Worm (Caenorhabditis elegans) whole organism, L2 larva: Measurements from ENCODE around the gene pitr-4.

Source experiments
- C34F6.9 ChIP-seq: fragments of 150-350 bp; optimal IDR thresholded peaks from 2 replicates; lab custom pipeline; 2014; ENCODE audit warnings: missing biosample characterization, missing genetic modification characterization
- F13H6.1 ChIP-seq: sonication (generic microtip); optimal IDR thresholded peaks from 2 replicates; lab custom pipeline; 2016; ENCODE audit warnings: missing genetic modification characterization, missing compliant biosample characterization
- R02D3.7 ChIP-seq: fragments of 150-350 bp; optimal IDR thresholded peaks from 2 replicates; lab custom pipeline; 2014; ENCODE audit warnings: missing biosample characterization, missing genetic modification characterization
- alr-1 ChIP-seq: fragments of 150-350 bp; optimal IDR thresholded peaks from 2 replicates; lab custom pipeline; 2014; ENCODE audit warnings: missing biosample characterization, missing genetic modification characterization
- ama-1 ChIP-seq: fragments of 150-350 bp; optimal IDR thresholded peaks from 2 replicates; lab custom pipeline; 2018; ENCODE audit warnings: inconsistent platforms
- blmp-1 ChIP-seq: sonication (generic microtip); optimal IDR thresholded peaks from 2 replicates; lab custom pipeline; 2017; ENCODE audit warnings: missing genetic modification characterization, mild to moderate bottlenecking, missing compliant biosample characterization, antibody characterized with exemption, moderate library complexity; ENCODE audit not compliant: insufficient read depth
- ceh-16 ChIP-seq: fragments of 150-350 bp; optimal IDR thresholded peaks from 2 replicates; lab custom pipeline; 2014; ENCODE audit warnings: missing biosample characterization, missing genetic modification characterization
- crh-2 ChIP-seq: sonication (generic microtip); optimal IDR thresholded peaks from 2 replicates; lab custom pipeline; 2017; ENCODE audit warnings: missing biosample characterization, missing genetic modification characterization
- dmd-4 ChIP-seq: sonication (generic microtip); optimal IDR thresholded peaks from 2 replicates; lab custom pipeline; 2017; ENCODE audit warnings: missing biosample characterization, missing genetic modification characterization
- egl-27 ChIP-seq: sonication (generic microtip); optimal IDR thresholded peaks from 3 replicates; lab custom pipeline; 2017; ENCODE audit warnings: missing biosample characterization, missing genetic modification reagents, missing genetic modification characterization
- fos-1 ChIP-seq: fragments of 150-350 bp; optimal IDR thresholded peaks from 2 replicates; lab custom pipeline; 2014; ENCODE audit warnings: missing biosample characterization, missing genetic modification characterization
- lin-11 ChIP-seq: fragments of 150-350 bp; sonication (generic microtip); optimal IDR thresholded peaks from 2 replicates; lab custom pipeline; 2014; ENCODE audit warnings: missing biosample characterization, missing genetic modification characterization, inconsistent platforms, mixed read lengths
- lin-13 ChIP-seq: fragments of 150-350 bp; optimal IDR thresholded peaks from 2 replicates; lab custom pipeline; 2014; ENCODE audit warnings: missing biosample characterization, missing genetic modification reagents, missing genetic modification characterization
- lin-39 ChIP-seq: fragments of 150-350 bp; optimal IDR thresholded peaks from 2 replicates; lab custom pipeline; 2014; ENCODE audit warnings: missing biosample characterization, missing genetic modification reagents, missing genetic modification characterization
- lsy-2 ChIP-seq, 2 experiments: fragments of 150-350 bp in 1 of 2; sonication (generic microtip) in 1 of 2; optimal IDR thresholded peaks; 2 replicates each; lab custom pipeline; 2014 to 2017; ENCODE audit warnings: missing biosample characterization in 2 of 2, missing genetic modification characterization in 2 of 2
- mab-5 ChIP-seq: fragments of 150-350 bp; optimal IDR thresholded peaks from 2 replicates; lab custom pipeline; 2014; ENCODE audit warnings: missing biosample characterization, missing genetic modification characterization
- mdl-1 ChIP-seq, 2 experiments: fragments of 150-350 bp in 1 of 2; sonication (generic microtip) in 1 of 2; optimal IDR thresholded peaks; 2 replicates each; lab custom pipeline; 2017; ENCODE audit warnings: missing biosample characterization in 2 of 2, missing genetic modification characterization in 2 of 2
- nhr-10 ChIP-seq: sonication (generic microtip); optimal IDR thresholded peaks from 2 replicates; lab custom pipeline; 2017; ENCODE audit warnings: missing biosample characterization, missing genetic modification characterization
- nhr-11 ChIP-seq: fragments of 150-350 bp; optimal IDR thresholded peaks from 2 replicates; lab custom pipeline; 2014; ENCODE audit warnings: missing biosample characterization, missing genetic modification characterization
- nhr-129 ChIP-seq: fragments of 150-350 bp; optimal IDR thresholded peaks from 2 replicates; lab custom pipeline; 2014; ENCODE audit warnings: missing biosample characterization, missing genetic modification characterization
- nhr-21 ChIP-seq: fragments of 150-350 bp; optimal IDR thresholded peaks from 2 replicates; lab custom pipeline; 2014; ENCODE audit warnings: missing biosample characterization, missing genetic modification characterization
- nhr-23 ChIP-seq: fragments of 150-350 bp; optimal IDR thresholded peaks from 2 replicates; lab custom pipeline; 2014; ENCODE audit warnings: missing biosample characterization, missing genetic modification reagents, missing genetic modification characterization
- nhr-237 ChIP-seq: fragments of 150-350 bp; optimal IDR thresholded peaks from 2 replicates; lab custom pipeline; 2014; ENCODE audit warnings: missing biosample characterization, missing genetic modification characterization
- nhr-25 ChIP-seq: fragments of 150-350 bp; sonication (generic microtip); optimal IDR thresholded peaks from 3 replicates; lab custom pipeline; 2014; ENCODE audit warnings: missing biosample characterization, missing genetic modification characterization
- nhr-77 ChIP-seq: fragments of 150-350 bp; optimal IDR thresholded peaks from 2 replicates; lab custom pipeline; 2014; ENCODE audit warnings: missing biosample characterization, missing genetic modification characterization
- peb-1 ChIP-seq: fragments of 150-350 bp; optimal IDR thresholded peaks from 2 replicates; lab custom pipeline; 2014; ENCODE audit warnings: missing biosample characterization, missing genetic modification characterization
- sem-4 ChIP-seq: fragments of 150-350 bp; optimal IDR thresholded peaks from 2 replicates; lab custom pipeline; 2014; ENCODE audit warnings: missing biosample characterization, missing genetic modification reagents, missing genetic modification characterization
- sma-3 ChIP-seq: sonication (generic microtip); optimal IDR thresholded peaks from 2 replicates; lab custom pipeline; 2016; ENCODE audit warnings: missing genetic modification reagents, missing genetic modification characterization, missing compliant biosample characterization
- sma-9 ChIP-seq, 2 experiments: fragments of 150-350 bp in 1 of 2; sonication (generic microtip) in 1 of 2; optimal IDR thresholded peaks; 2 replicates each; lab custom pipeline; 2014 to 2016; ENCODE audit warnings: missing genetic modification characterization in 2 of 2, mild to moderate bottlenecking in 1 of 2, missing biosample characterization in 1 of 2, missing compliant biosample characterization in 1 of 2, missing genetic modification reagents in 1 of 2, moderate library complexity in 1 of 2
- unc-55 ChIP-seq: fragments of 150-350 bp; sonication (generic microtip); optimal IDR thresholded peaks from 3 replicates; lab custom pipeline; 2014; ENCODE audit warnings: missing biosample characterization, missing genetic modification reagents, missing genetic modification characterization
- unc-62 ChIP-seq: fragments of 150-350 bp; optimal IDR thresholded peaks from 2 replicates; lab custom pipeline; 2014; ENCODE audit warnings: missing biosample characterization, missing genetic modification reagents, missing genetic modification characterization
- zag-1 ChIP-seq: fragments of 150-350 bp; optimal IDR thresholded peaks from 2 replicates; lab custom pipeline; 2014; ENCODE audit warnings: missing biosample characterization, missing genetic modification characterization
- ztf-1 ChIP-seq: fragments of 200-800 bp; sonication (Bioruptor generic); conservative IDR thresholded peaks from 2 replicates; pipeline ENCODE4 v1.3.6; 2022; ENCODE audit warnings: missing genetic modification characterization, missing compliant biosample characterization

pitr-4 gene

DNA sequence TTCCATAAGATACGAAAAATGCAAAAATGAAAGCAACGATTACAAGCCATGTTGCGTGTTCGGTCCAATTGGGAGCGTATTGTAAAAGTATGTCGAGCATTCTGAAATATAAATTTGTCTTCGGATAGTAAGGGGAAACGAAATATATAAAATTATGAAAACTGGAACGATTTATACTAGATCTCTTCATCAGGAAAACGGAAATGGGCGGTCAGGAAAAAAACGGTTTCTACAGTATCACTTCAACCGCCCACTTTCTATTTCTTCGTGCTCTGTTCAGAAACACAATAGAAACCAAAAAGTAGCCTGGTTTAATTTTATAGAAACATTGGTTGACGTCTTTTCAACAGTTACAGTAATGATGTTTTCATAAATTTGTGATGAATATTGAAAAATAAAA, at the start of gene pitr-4:
TSS of gene pitr-4 (minus strand) at position 101 of the 400 bp plus-strand sequence.
- TF ChIP-seq lin-39 (tag; lab: Kevin White, UChicago) (no peak), nhr-23 (tag; lab: Kevin White, UChicago) (no peak), ama-1 (no peak), nhr-237 (no peak), crh-2 (tag; lab: Kevin White, UChicago) (no peak)

ce11 chrV:9711174-9711573, 49.8 kb upstream of the pitr-4 start:
- TF ChIP-seq nhr-237 (no peak), nhr-77 (no peak), alr-1 (tag; lab: Kevin White, UChicago) (no peak), crh-2 (tag; lab: Kevin White, UChicago) (peak; percentile 21), peb-1 (no peak), fos-1 (tag; lab: Kevin White, UChicago) (peak; percentile 92), nhr-10 (tag; lab: Kevin White, UChicago) (no peak), ceh-16 (tag; lab: Kevin White, UChicago) (no peak), nhr-129 (tag; lab: Kevin White, UChicago) (no peak)

- TF ChIP-seq lin-13 (GFP tag; lab: Kevin White, UChicago) (no peak), fos-1 (tag; lab: Kevin White, UChicago) (peak; percentile 83), nhr-21 (tag; lab: Kevin White, UChicago) (no peak), egl-27 (tag; lab: Kevin White, UChicago) (no peak), lin-39 (tag; lab: Kevin White, UChicago) (no peak)
- TF ChIP-seq, all 48 proteins: peak for 1
Observed at ce11 chrV:9709747-9710146, 48.3 kb upstream of the pitr-4 start, which contains the start of gene tag-120. TSS of gene tag-120 (minus strand) at chrV:9709814.

DNA sequence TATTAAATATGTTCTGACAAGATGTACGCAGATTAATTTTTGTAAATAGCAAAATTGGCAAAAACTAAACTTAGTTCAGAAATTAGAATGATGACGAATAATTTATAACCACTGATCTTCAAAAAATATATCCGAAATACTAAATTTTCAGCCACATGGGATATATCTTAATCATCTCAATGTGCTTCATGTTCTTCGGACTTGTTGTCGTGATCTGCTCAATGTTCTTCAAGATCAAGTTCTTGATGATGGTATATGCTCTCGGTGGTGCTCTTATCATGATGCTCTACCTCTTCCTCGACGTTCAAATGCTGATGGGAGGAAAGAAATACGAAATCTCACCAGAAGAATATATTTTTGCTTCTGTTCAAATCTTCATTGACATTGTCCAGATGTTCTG, 45.2 kb upstream of the pitr-4 start:
- no peak for TF ChIP-seq nhr-11 (tag; lab: Kevin White, UChicago)
- no peak for TF ChIP-seq lsy-2 (tag; optimal IDR thresholded peaks at IDR 0.05; lab: Kevin White, UChicago)
- TF ChIP-seq ztf-1 (GFP tag; lab: Robert Waterston, UW) = no peak
- TF ChIP-seq zag-1 (tag; lab: Kevin White, UChicago) = no peak

ce11 chrV:9704399-9704798, 43.0 kb upstream of the pitr-4 start:
- no peak for TF ChIP-seq mab-5 (tag; lab: Kevin White, UChicago)
- TF ChIP-seq unc-62 (GFP tag; lab: Kevin White, UChicago) = no peak
- no peak for TF ChIP-seq ztf-1 (GFP tag; lab: Robert Waterston, UW)
- TF ChIP-seq R02D3.7 (tag; lab: Kevin White, UChicago) = no peak
- peak; percentile 58 for TF ChIP-seq crh-2 (tag; lab: Kevin White, UChicago)
- peak; percentile 20 for TF ChIP-seq lin-11
- peak; percentile 83 for TF ChIP-seq nhr-129 (tag; lab: Kevin White, UChicago)
- TF ChIP-seq F13H6.1 (tag; lab: Kevin White, UChicago) = peak; percentile 52
- no peak for TF ChIP-seq nhr-10 (tag; lab: Kevin White, UChicago)
- TF ChIP-seq blmp-1 (tag; lab: Kevin White, UChicago) = peak; percentile 57
- no peak for TF ChIP-seq egl-27 (tag; lab: Kevin White, UChicago)
- TF ChIP-seq sma-9 (GFP tag; optimal IDR thresholded peaks at IDR 0.05; lab: Kevin White, UChicago) = peak; percentile 32
- no peak for TF ChIP-seq sma-9 (tag; optimal IDR thresholded peaks at IDR 0.05; lab: Kevin White, UChicago)
- no peak for TF ChIP-seq peb-1
- TF ChIP-seq unc-55 (GFP tag; lab: Kevin White, UChicago) = peak; percentile 90
- peak; percentile 55 for TF ChIP-seq sem-4 (tag; lab: Kevin White, UChicago)
- TF ChIP-seq C34F6.9 (tag; lab: Kevin White, UChicago) = peak; percentile 74
- peak; percentile 42 for TF ChIP-seq nhr-25 (tag; lab: Kevin White, UChicago)
- no peak for TF ChIP-seq nhr-11 (tag; lab: Kevin White, UChicago)
- TF ChIP-seq lsy-2 (tag; optimal IDR thresholded peaks at IDR 0.05; lab: Kevin White, UChicago) = peak in 1 of 2 experiments; percentile 55
- TF ChIP-seq sma-3 (GFP tag; lab: Kevin White, UChicago) = no peak
- peak; percentile 18 for TF ChIP-seq lin-13 (GFP tag; lab: Kevin White, UChicago)
- peak; percentile 41 for TF ChIP-seq fos-1 (tag; lab: Kevin White, UChicago)
- peak in 1 of 2 experiments; percentile 22 for TF ChIP-seq mdl-1 (tag; optimal IDR thresholded peaks at IDR 0.05; lab: Kevin White, UChicago)
- no peak for TF ChIP-seq ama-1
- no peak for TF ChIP-seq lin-39 (tag; lab: Kevin White, UChicago)
- TF ChIP-seq nhr-21 (tag; lab: Kevin White, UChicago) = no peak
- TF ChIP-seq zag-1 (tag; lab: Kevin White, UChicago) = peak; percentile 79
- no peak for TF ChIP-seq dmd-4 (tag; lab: Kevin White, UChicago)
